Fruit fly (Drosophila melanogaster): ENCODE data around the gene CG15812.
A peak's percentile ranks its signal among the peaks of the same experiment; 100 is the strongest.

CG15812 gene

dm6 chr3L:3111127-3111526 lies 48.7 kb upstream of the CG15812 start, which contains the start of gene CG45066:
Gene CG45066, minus strand, starts transcription at chr3L:3111227.
- TF ChIP-seq CG31224 (GFP tag; IDR thresholded peaks at IDR 0.05) (no peak), twi (tag; optimal IDR thresholded peaks at IDR 0.05) (no peak), CG10565 (GFP tag; optimal IDR thresholded peaks at IDR 0.05) (no peak), sug (tag; optimal IDR thresholded peaks at IDR 0.05) (no peak), CG8290 (GFP tag; optimal IDR thresholded peaks at IDR 0.05) (no peak), CG8290 (tag; optimal IDR thresholded peaks at IDR 0.05) (no peak), CG1233 (GFP tag; optimal IDR thresholded peaks at IDR 0.05) (no peak), CG1024 (GFP tag; IDR thresholded peaks at IDR 0.05) (no peak), ewg (GFP tag; optimal IDR thresholded peaks at IDR 0.05) (no peak), pnt (GFP tag; optimal IDR thresholded peaks at IDR 0.05) (no peak), CG7786 (GFP tag; optimal IDR thresholded peaks at IDR 0.05) (no peak), ERR (GFP tag; optimal IDR thresholded peaks at IDR 0.05) (no peak), zfh2 (GFP tag; optimal IDR thresholded peaks at IDR 0.05) (no peak)

- TF ChIP-seq Lhr (GFP tag; optimal IDR thresholded peaks at IDR 0.05), result no peak
- TF ChIP-seq lbe (GFP tag; optimal IDR thresholded peaks at IDR 0.05), result no peak
- no peak for TF ChIP-seq CG6272 (GFP tag; IDR thresholded peaks at IDR 0.05)
Measured at dm6 chr3L:3114367-3114766, 45.4 kb upstream of the CG15812 start, which contains the start of gene CG45067. Gene CG45067, minus strand, starts transcription at chr3L:3114467.

- no peak for TF ChIP-seq Sry-δ (GFP tag; optimal IDR thresholded peaks at IDR 0.05)
- no peak for TF ChIP-seq Lpt (GFP tag; optimal IDR thresholded peaks at IDR 0.05)
- TF ChIP-seq Dll (GFP tag; IDR thresholded peaks at IDR 0.05; ENCODE audit: partially characterized antibody), result 0 out of 4 replicates have a peak, but pooled peaks have one; percentile 32
- TF ChIP-seq Dfd (GFP tag; optimal IDR thresholded peaks at IDR 0.05), result no peak
- no peak for TF ChIP-seq CG16815 (GFP tag; optimal IDR thresholded peaks at IDR 0.05)
- no peak for TF ChIP-seq slou (GFP tag; optimal IDR thresholded peaks at IDR 0.05)
- peak; percentile 58; the same call in 2 of the 3 replicates for TF ChIP-seq Opbp (GFP tag; IDR thresholded peaks at IDR 0.05; ENCODE audit: partially characterized antibody)
- 0 out of 3 replicates have a peak, but pooled peaks have one; percentile 35 for TF ChIP-seq CG7963 (GFP tag; IDR thresholded peaks at IDR 0.05; ENCODE audit: partially characterized antibody)
- peak; percentile 24; the same call in 1 of the 3 replicates for TF ChIP-seq HLH4C (GFP tag; IDR thresholded peaks at IDR 0.05; ENCODE audit: partially characterized antibody)
- TF ChIP-seq Blimp-1 (GFP tag; optimal IDR thresholded peaks at IDR 0.05), result no peak
- TF ChIP-seq tna (GFP tag; IDR thresholded peaks at IDR 0.05; ENCODE audit: partially characterized antibody), result 0 out of 2 replicates have a peak, but pooled peaks have one; percentile 63
- TF ChIP-seq sens (GFP tag), result peak; percentile 43
- no peak for TF ChIP-seq pfk (GFP tag; optimal IDR thresholded peaks at IDR 0.05)
- TF ChIP-seq CG16813 (GFP tag; IDR thresholded peaks at IDR 0.05; ENCODE audit: partially characterized antibody), result peak; percentile 50; the same call in 2 of the 3 replicates
- no peak for TF ChIP-seq CG7357 (GFP tag; IDR thresholded peaks at IDR 0.05)
- TF ChIP-seq sim (GFP tag; IDR thresholded peaks at IDR 0.05), result no peak
- TF ChIP-seq amos (GFP tag; IDR thresholded peaks at IDR 0.05; ENCODE audit: partially characterized antibody), result peak; percentile 66; the same call in 1 of the 2 replicates
- no peak for TF ChIP-seq CG6272 (GFP tag; IDR thresholded peaks at IDR 0.05)
- peak; percentile 48 for TF ChIP-seq bbx (GFP tag; IDR thresholded peaks at IDR 0.05; ENCODE audit: partially characterized antibody)
- peak; percentile 32; the same call in 1 of the 2 replicates for TF ChIP-seq nerfin-2 (GFP tag; IDR thresholded peaks at IDR 0.05; ENCODE audit: partially characterized antibody)
- no peak for TF ChIP-seq Hmx (GFP tag; optimal IDR thresholded peaks at IDR 0.05)
- TF ChIP-seq crc (GFP tag; optimal IDR thresholded peaks at IDR 0.05), result no peak
- peak; percentile 57; the same call in 1 of the 4 replicates for TF ChIP-seq chinmo (GFP tag; IDR thresholded peaks at IDR 0.05; ENCODE audit: partially characterized antibody)
- TF ChIP-seq CG17328 (GFP tag; IDR thresholded peaks at IDR 0.05), result no peak
- TF ChIP-seq H2.0 (GFP tag; IDR thresholded peaks at IDR 0.05), result no peak
- peak; percentile 34 for TF ChIP-seq exex (tag; optimal IDR thresholded peaks at IDR 0.05)
- TF ChIP-seq klu (GFP tag; IDR thresholded peaks at IDR 0.05), result no peak
- TF ChIP-seq CG15696 (tag; optimal IDR thresholded peaks at IDR 0.05), result peak; percentile 1
- no peak for TF ChIP-seq hb (GFP tag; IDR thresholded peaks at IDR 0.05; ENCODE audit: partially characterized antibody)
- no peak for TF ChIP-seq Sox100B (GFP tag; optimal IDR thresholded peaks at IDR 0.05)
- peak; percentile 72 for TF ChIP-seq Bgb (GFP tag; IDR thresholded peaks at IDR 0.05; ENCODE audit: partially characterized antibody)
Measured at dm6 chr3L:3121769-3122432, 37.9 kb upstream of the CG15812 start.
